Worm (Caenorhabditis elegans): Measurements from ENCODE around the gene ZK816.1.

ZK816.1 gene

ce11 chrX:3385362-3385761 is 33.9 kb downstream of the ZK816.1 start, which contains the start of gene acp-1:
TSS of gene acp-1 (minus strand) at chrX:3385462.
- TF ChIP-seq F13H6.1 (tag; optimal IDR thresholded peaks at IDR 0.05), result no peak
- no peak for TF ChIP-seq Y55F3AM.14 (GFP tag; optimal IDR thresholded peaks at IDR 0.05)
- no peak for TF ChIP-seq mbf-1 (tag; optimal IDR thresholded peaks at IDR 0.05)
- no peak for TF ChIP-seq nhr-25 (tag; optimal IDR thresholded peaks at IDR 0.05)
- no peak for TF ChIP-seq nhr-12 (tag; optimal IDR thresholded peaks at IDR 0.05)
- TF ChIP-seq gmeb-1 (tag; optimal IDR thresholded peaks at IDR 0.05), result no peak
- TF ChIP-seq C34F6.9 (tag; optimal IDR thresholded peaks at IDR 0.05), result no peak
- TF ChIP-seq nhr-77 (tag; optimal IDR thresholded peaks at IDR 0.05), result no peak
- TF ChIP-seq skn-1 (tag; optimal IDR thresholded peaks at IDR 0.05), result no peak
- TF ChIP-seq ceh-82 (tag; optimal IDR thresholded peaks at IDR 0.05), result no peak
- TF ChIP-seq nhr-6 (tag; optimal IDR thresholded peaks at IDR 0.05), result no peak
- TF ChIP-seq nhr-129 (tag; optimal IDR thresholded peaks at IDR 0.05), result no peak
- TF ChIP-seq dmd-4 (tag; optimal IDR thresholded peaks at IDR 0.05), result no peak
- no peak for TF ChIP-seq sma-3 (GFP tag; optimal IDR thresholded peaks at IDR 0.05)
- no peak for TF ChIP-seq nhr-23 (tag; optimal IDR thresholded peaks at IDR 0.05)
- no peak for TF ChIP-seq nhr-237 (tag; optimal IDR thresholded peaks at IDR 0.05)
- no peak for TF ChIP-seq ceh-16 (tag; optimal IDR thresholded peaks at IDR 0.05)

ce11 chrX:3393562-3393961 is 42.0 kb downstream of the ZK816.1 start, which contains the start of gene slcf-2:
TSS of gene slcf-2 (plus strand) at chrX:3393862.
- TF ChIP-seq mbf-1 (tag; optimal IDR thresholded peaks at IDR 0.05), result no peak
- no peak for TF ChIP-seq aly-2 (tag; optimal IDR thresholded peaks at IDR 0.05)
- TF ChIP-seq nhr-237 (tag; optimal IDR thresholded peaks at IDR 0.05), result no peak
- TF ChIP-seq nhr-6 (tag; optimal IDR thresholded peaks at IDR 0.05), result no peak
- no peak for TF ChIP-seq nhr-129 (tag; optimal IDR thresholded peaks at IDR 0.05)

- TF ChIP-seq nhr-237 (tag; optimal IDR thresholded peaks at IDR 0.05) (no peak), elt-1 (tag; optimal IDR thresholded peaks at IDR 0.05) (peak; percentile 19), peb-1 (tag; optimal IDR thresholded peaks at IDR 0.05) (no peak), elt-3 (tag; optimal IDR thresholded peaks at IDR 0.05) (no peak), crh-2 (tag; optimal IDR thresholded peaks at IDR 0.05) (no peak)
Measured at ce11 chrX:3396735-3397134, 45.2 kb downstream of the ZK816.1 start.

- no peak for TF ChIP-seq egl-27 (tag; optimal IDR thresholded peaks at IDR 0.05)
- no peak for TF ChIP-seq lin-13 (GFP tag; optimal IDR thresholded peaks at IDR 0.05)
- no peak for TF ChIP-seq ztf-1 (GFP tag; conservative IDR thresholded peaks at IDR 0.05)
- TF ChIP-seq elt-3 (tag; optimal IDR thresholded peaks at IDR 0.05), result no peak
- TF ChIP-seq lin-39 (tag; optimal IDR thresholded peaks at IDR 0.05), result no peak
- no peak for TF ChIP-seq peb-1 (tag; optimal IDR thresholded peaks at IDR 0.05)
- no peak for TF ChIP-seq sem-4 (tag; optimal IDR thresholded peaks at IDR 0.05)
- TF ChIP-seq blmp-1 (tag; optimal IDR thresholded peaks at IDR 0.05; ENCODE audit: insufficient read depth), result no peak
- no peak for TF ChIP-seq sma-3 (GFP tag; optimal IDR thresholded peaks at IDR 0.05)
- TF ChIP-seq sma-9 (GFP tag; optimal IDR thresholded peaks at IDR 0.05), result no peak
- TF ChIP-seq sma-9 (tag; optimal IDR thresholded peaks at IDR 0.05), result no peak
- TF ChIP-seq nhr-237 (tag; optimal IDR thresholded peaks at IDR 0.05), result no peak
- TF ChIP-seq dmd-4 (tag; optimal IDR thresholded peaks at IDR 0.05), result no peak
Measured at ce11 chrX:3399917-3400316, 48.4 kb downstream of the ZK816.1 start, which contains the start of gene cht-1. TSS of gene cht-1 (minus strand) at chrX:3400017.

- TF ChIP-seq unc-39 (tag; optimal IDR thresholded peaks at IDR 0.05) (no peak), lin-11 (tag; optimal IDR thresholded peaks at IDR 0.05) (no peak), unc-55 (GFP tag; optimal IDR thresholded peaks at IDR 0.05) (no peak), snpc-4 (tag; optimal IDR thresholded peaks at IDR 0.05) (no peak), crh-2 (tag; optimal IDR thresholded peaks at IDR 0.05) (no peak), nhr-237 (tag; optimal IDR thresholded peaks at IDR 0.05) (no peak), nhr-23 (tag; optimal IDR thresholded peaks at IDR 0.05) (no peak), gmeb-1 (tag; optimal IDR thresholded peaks at IDR 0.05) (no peak), sma-9 (GFP tag; optimal IDR thresholded peaks at IDR 0.05) (no peak), sma-9 (tag; optimal IDR thresholded peaks at IDR 0.05) (no peak), nhr-6 (tag; optimal IDR thresholded peaks at IDR 0.05) (no peak), R02D3.7 (tag; optimal IDR thresholded peaks at IDR 0.05) (no peak), ztf-11 (tag; optimal IDR thresholded peaks at IDR 0.05) (no peak)
Measured at ce11 chrX:3400387-3400786, 48.9 kb downstream of the ZK816.1 start.
